Worm (Caenorhabditis elegans) whole organism, L4 larva: Measurements from ENCODE around the gene bath-10.

Experiments used
- mes-2 ChIP-seq: sonication (generic microtip); optimal IDR thresholded peaks from 2 replicates; lab custom pipeline; 2016; ENCODE audit warnings: missing genotype, mild to moderate bottlenecking, missing genetic modification characterization, missing compliant biosample characterization; ENCODE audit not compliant: poor library complexity, severe bottlenecking
- nhr-48 ChIP-seq: sonication (generic microtip); optimal IDR thresholded peaks from 2 replicates; lab custom pipeline; 2016; ENCODE audit warnings: mild to moderate bottlenecking, missing genetic modification characterization, missing compliant biosample characterization
- zfp-2 ChIP-seq: sonication (generic microtip); optimal IDR thresholded peaks from 2 replicates; lab custom pipeline; 2016; ENCODE audit warnings: mild to moderate bottlenecking, missing genetic modification characterization, missing compliant biosample characterization

ce11 chrII:3343714-3344113 lies 31.2 kb upstream of the bath-10 start, which contains the start of gene F14D2.15:
- no peak for TF ChIP-seq zfp-2 (tag; lab: Kevin White, UChicago)
- TF ChIP-seq mes-2 (tag; lab: Kevin White, UChicago), result no peak
- TF ChIP-seq nhr-48 (tag; lab: Kevin White, UChicago), result no peak
